Worm (Caenorhabditis elegans): Measurements from ENCODE around the gene fbxa-3.
"Not testable (repeated sequence)": the region's sequence is repeated elsewhere in the genome, so short reads cannot be mapped to it uniquely, and the experiment has no call there.

fbxa-3 gene

DNA sequence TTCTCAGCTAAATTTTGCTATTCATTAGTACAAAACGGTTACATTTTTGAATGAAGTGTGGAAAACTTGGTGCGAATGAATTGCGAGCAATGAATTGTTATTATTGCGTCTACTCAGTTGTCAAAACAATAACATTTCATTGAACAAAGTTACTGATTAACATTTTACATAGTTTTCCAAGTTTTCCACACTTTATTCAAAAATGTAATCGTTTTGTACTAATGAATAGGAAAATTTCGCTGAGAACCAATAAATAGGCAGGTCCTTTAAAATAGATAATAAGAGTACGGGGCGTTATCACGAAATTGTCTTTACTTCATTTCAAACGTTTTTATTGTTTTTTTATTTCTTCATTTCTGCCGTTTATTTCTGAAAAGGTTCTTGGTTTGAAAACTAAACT is 38.2 kb downstream of the fbxa-3 start, which contains the start of gene math-4:
math-4 (minus strand) TSS at position 101 of the 400 bp plus-strand sequence.
- TF ChIP-seq efl-3 (GFP tag; optimal IDR thresholded peaks at IDR 0.05), result no peak
- TF ChIP-seq efl-1 (optimal IDR thresholded peaks at IDR 0.05), result no peak
- peak in 1 of 2 experiments; percentile 84 for TF ChIP-seq efl-1 (GFP tag; optimal IDR thresholded peaks at IDR 0.05 in 1 of 2)
- no peak for TF ChIP-seq ces-1 (GFP tag; optimal IDR thresholded peaks at IDR 0.05)

ce11 chrII:1775234-1775633 is 45.4 kb downstream of the fbxa-3 start, which contains the start of gene F36H5.14:
F36H5.14 (plus strand) TSS chrII:1775534.
- not testable (repeated sequence) for TF ChIP-seq rnt-1 (tag; optimal IDR thresholded peaks at IDR 0.05); lin-35 (GFP tag; optimal IDR thresholded peaks at IDR 0.05); alr-1 (tag; optimal IDR thresholded peaks at IDR 0.05; ENCODE audit: borderline replicate concordance)

DNA sequence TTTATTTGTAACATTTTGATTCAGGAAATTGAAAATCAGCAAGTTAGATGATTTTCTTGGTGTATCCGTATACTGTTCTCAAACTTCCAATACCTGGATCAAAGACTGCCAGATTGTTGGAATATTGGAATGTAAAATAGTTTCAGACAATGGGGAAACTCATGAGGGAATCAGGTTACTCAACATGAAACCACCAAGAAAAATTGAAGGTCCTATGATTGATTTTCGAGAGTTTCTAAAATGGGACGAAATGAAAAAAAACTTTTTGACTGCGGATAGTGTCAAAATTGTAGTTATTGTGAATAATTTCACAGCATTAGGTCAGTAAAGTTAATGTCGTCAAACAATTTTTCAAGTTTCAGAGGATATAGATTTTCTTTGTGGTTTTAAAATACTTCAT is 48.9 kb downstream of the fbxa-3 start, which contains the start of gene math-3:
math-3 (plus strand) TSS at position 301 of the 400 bp plus-strand sequence.
- no peak for TF ChIP-seq egl-27 (tag; optimal IDR thresholded peaks at IDR 0.05)
- no peak for TF ChIP-seq hlh-17 (GFP tag; optimal IDR thresholded peaks at IDR 0.05; ENCODE audit: borderline replicate concordance)
- TF ChIP-seq lin-35 (GFP tag; optimal IDR thresholded peaks at IDR 0.05), result no peak
- TF ChIP-seq tbx-2 (tag; optimal IDR thresholded peaks at IDR 0.05), result no peak
- TF ChIP-seq ces-1 (GFP tag; optimal IDR thresholded peaks at IDR 0.05), result no peak
- TF ChIP-seq irx-1 (tag; optimal IDR thresholded peaks at IDR 0.05), result no peak
- TF ChIP-seq vab-15 (tag; optimal IDR thresholded peaks at IDR 0.05), result no peak
- TF ChIP-seq zip-4 (GFP tag; optimal IDR thresholded peaks at IDR 0.05), result no peak
- no peak for TF ChIP-seq unc-86 (tag; optimal IDR thresholded peaks at IDR 0.05)

DNA sequence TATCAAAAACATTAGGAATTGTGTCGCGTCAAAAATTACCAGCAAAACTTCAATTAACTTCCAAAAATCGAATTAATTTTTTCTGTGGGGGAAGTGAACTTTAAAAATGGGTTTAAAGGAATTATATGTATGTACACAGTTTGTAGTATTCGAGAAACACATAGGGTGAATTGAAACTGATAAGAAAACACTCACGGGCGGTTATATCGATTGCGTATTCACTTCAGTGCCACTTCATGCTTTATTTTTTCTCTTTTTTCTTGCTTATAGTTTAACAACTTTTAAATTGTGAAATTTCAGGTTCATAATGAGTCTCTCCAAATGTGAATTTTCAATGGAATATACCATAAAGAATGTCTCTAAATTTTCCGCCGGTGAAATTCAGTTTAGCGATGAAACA is 49.3 kb downstream of the fbxa-3 start, which contains the start of gene math-26:
math-26 (plus strand) TSS at position 301 of the 400 bp plus-strand sequence.
- not testable (repeated sequence) for TF ChIP-seq hlh-17 (GFP tag; optimal IDR thresholded peaks at IDR 0.05; ENCODE audit: borderline replicate concordance); ztf-4 (tag; optimal IDR thresholded peaks at IDR 0.05); rnt-1 (tag; optimal IDR thresholded peaks at IDR 0.05)

Data from whole organism, L1 larva.